Fruit fly (Drosophila melanogaster) whole organism, embryonic: Measurements from ENCODE around the gene Pp2C1.

Experiments used
- Ada2b ChIP-seq: fragments of 200-800 bp; sonication (Bioruptor generic); IDR thresholded peaks from 2 replicates; pipeline ENCODE4 v1.3.6; 2022; ENCODE audit warnings: missing biosample characterization, missing genetic modification characterization
- bcd ChIP-seq: fragments of 200-800 bp; sonication (Bioruptor generic); optimal IDR thresholded peaks from 2 replicates; lab custom pipeline; 2017; ENCODE audit warnings: missing biosample characterization, mild to moderate bottlenecking, missing genetic modification characterization
- fru ChIP-seq: fragments of >200 bp; optimal IDR thresholded peaks from 2 replicates; lab custom pipeline; 2017

DNA sequence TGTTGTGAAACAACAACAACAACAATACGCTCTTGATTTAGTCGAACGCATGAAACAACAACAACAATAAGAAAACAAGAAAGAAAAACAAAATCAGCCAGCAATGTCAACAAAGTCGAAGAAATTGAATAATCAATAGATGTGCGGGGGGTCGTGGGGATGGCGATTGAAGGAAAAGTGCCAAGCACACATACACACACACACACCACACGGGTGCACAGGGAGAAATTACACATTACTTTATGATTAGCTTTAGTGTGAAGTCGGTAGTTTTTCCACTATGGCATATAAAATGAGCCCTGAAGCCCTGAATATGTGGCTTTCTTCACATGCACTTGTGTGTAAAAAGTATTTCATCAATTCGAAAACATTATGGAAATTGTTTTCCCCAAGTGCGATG lies 6.3 kb upstream of the Pp2C1 start:
- TF ChIP-seq fru (no peak), Ada2b (GFP tag; lab: Robert Waterston, UW) (no peak), bcd (GFP tag; lab: Kevin White, UChicago) (no peak)
